Worm (Caenorhabditis elegans) whole organism, L1 larva: Measurements from ENCODE around the gene F53C3.8.

Experiments used
- F16B12.6 ChIP-seq: fragments of 150-350 bp; optimal IDR thresholded peaks from 2 replicates; lab custom pipeline; 2014; ENCODE audit warnings: missing biosample characterization, missing genetic modification characterization
- Y116A8C.19 ChIP-seq: sonication (generic microtip); optimal IDR thresholded peaks from 2 replicates; lab custom pipeline; 2016; ENCODE audit warnings: missing compliant biosample characterization, missing genetic modification characterization, borderline replicate concordance
- blmp-1 ChIP-seq: fragments of 150-350 bp; optimal IDR thresholded peaks from 2 replicates; lab custom pipeline; 2014; ENCODE audit warnings: missing biosample characterization, missing genetic modification characterization
- ceh-63 ChIP-seq: fragments of 200-800 bp; sonication (Bioruptor generic); optimal IDR thresholded peaks from 2 replicates; lab custom pipeline; 2018; ENCODE audit warnings: mild to moderate bottlenecking, missing genetic modification characterization, missing compliant biosample characterization
- ceh-8 ChIP-seq: fragments of 200-800 bp; sonication (Bioruptor generic); optimal IDR thresholded peaks from 2 replicates; lab custom pipeline; 2018; ENCODE audit warnings: mild to moderate bottlenecking, missing genetic modification characterization, moderate library complexity, missing compliant biosample characterization
- ces-1 ChIP-seq: fragments of 150-350 bp; optimal IDR thresholded peaks from 2 replicates; lab custom pipeline; 2014; ENCODE audit warnings: missing biosample characterization, missing genetic modification reagents, missing genetic modification characterization
- efl-1 ChIP-seq, 4 experiments: fragments of 150-350 bp; optimal IDR thresholded peaks in 3 of 4; peaks in 1 of 4; 1 replicate in 1 of 4; 2 replicates in 3 of 4; lab custom pipeline; 2014; ENCODE audit warnings: missing biosample characterization in 2 of 4, missing genetic modification characterization in 2 of 4, missing genetic modification reagents in 2 of 4
- efl-3 ChIP-seq: fragments of 200-800 bp; sonication (Bioruptor generic); optimal IDR thresholded peaks from 2 replicates; lab custom pipeline; 2018; ENCODE audit warnings: mild to moderate bottlenecking, missing genetic modification characterization, missing compliant biosample characterization
- elt-3 ChIP-seq, 6 experiments: fragments of 150-350 bp in 1 of 6; sonication (generic microtip); optimal IDR thresholded peaks; 2 replicates each; lab custom pipeline; 2017 to 2018; ENCODE audit warnings: missing biosample characterization in 6 of 6, missing genetic modification characterization in 6 of 6, inconsistent platforms in 1 of 6
- ets-5 ChIP-seq: fragments of 200-800 bp; sonication (Bioruptor generic); IDR thresholded peaks from 2 replicates; pipeline ENCODE4 v1.3.6; 2022; ENCODE audit warnings: missing genetic modification characterization, missing compliant biosample characterization
- fkh-10 ChIP-seq: sonication (generic microtip); optimal IDR thresholded peaks from 2 replicates; lab custom pipeline; 2017; ENCODE audit warnings: missing biosample characterization, missing genetic modification reagents, missing genetic modification characterization
- fkh-4 ChIP-seq: sonication (generic microtip); optimal IDR thresholded peaks from 2 replicates; lab custom pipeline; 2016; ENCODE audit warnings: missing compliant biosample characterization, missing genetic modification characterization, borderline replicate concordance
- hpl-2 ChIP-seq: fragments of 150-350 bp; optimal IDR thresholded peaks from 2 replicates; lab custom pipeline; 2014; ENCODE audit warnings: missing biosample characterization, missing genetic modification reagents, missing genetic modification characterization
- irx-1 ChIP-seq: sonication (generic microtip); optimal IDR thresholded peaks from 2 replicates; lab custom pipeline; 2016; ENCODE audit warnings: missing genetic modification characterization, missing compliant biosample characterization
- lin-13 ChIP-seq: fragments of 150-350 bp; optimal IDR thresholded peaks from 2 replicates; lab custom pipeline; 2014; ENCODE audit warnings: missing biosample characterization, missing genetic modification reagents, missing genetic modification characterization
- lin-15B ChIP-seq: fragments of 150-350 bp; sonication (generic microtip); optimal IDR thresholded peaks from 3 replicates; lab custom pipeline; 2014; ENCODE audit warnings: missing biosample characterization, missing genetic modification characterization
- mab-9 ChIP-seq: fragments of 200-800 bp; sonication (Bioruptor generic); IDR thresholded peaks from 2 replicates; pipeline ENCODE4 v1.3.6; 2022; ENCODE audit warnings: missing genetic modification reagents, missing genetic modification characterization, missing compliant biosample characterization
- mdl-1 ChIP-seq, 2 experiments: fragments of 150-350 bp; optimal IDR thresholded peaks; 2 replicates each; lab custom pipeline; 2014 to 2017; ENCODE audit warnings: missing biosample characterization in 2 of 2, missing genetic modification characterization in 2 of 2, inconsistent platforms in 1 of 2
- mef-2 ChIP-seq: fragments of 150-350 bp; optimal IDR thresholded peaks from 2 replicates; lab custom pipeline; 2014; ENCODE audit warnings: missing biosample characterization, missing genetic modification characterization
- nhr-11 ChIP-seq: fragments of 150-350 bp; optimal IDR thresholded peaks from 2 replicates; lab custom pipeline; 2014; ENCODE audit warnings: missing biosample characterization, missing genetic modification characterization
- nhr-237 ChIP-seq: fragments of 150-350 bp; optimal IDR thresholded peaks from 2 replicates; lab custom pipeline; 2014; ENCODE audit warnings: missing biosample characterization, missing genetic modification characterization
- nhr-71 ChIP-seq: sonication (generic microtip); optimal IDR thresholded peaks from 2 replicates; lab custom pipeline; 2016; ENCODE audit warnings: mild to moderate bottlenecking, missing genetic modification characterization, moderate library complexity, missing compliant biosample characterization
- nhr-77 ChIP-seq: fragments of 150-350 bp; optimal IDR thresholded peaks from 2 replicates; lab custom pipeline; 2014; ENCODE audit warnings: missing biosample characterization, missing genetic modification characterization
- nhr-84 ChIP-seq: sonication (generic microtip); optimal IDR thresholded peaks from 2 replicates; lab custom pipeline; 2017; ENCODE audit warnings: missing biosample characterization, missing genetic modification characterization
- nhr-85 ChIP-seq: sonication (generic microtip); peaks from one replicate; lab custom pipeline; 2016; ENCODE audit warnings: missing genetic modification characterization, inconsistent platforms, missing compliant biosample characterization
- nhr-90 ChIP-seq: sonication (generic microtip); optimal IDR thresholded peaks from 2 replicates; lab custom pipeline; 2016; ENCODE audit warnings: mild to moderate bottlenecking, missing genetic modification characterization, missing compliant biosample characterization; ENCODE audit not compliant: poor library complexity
- pax-3 ChIP-seq: fragments of 200-800 bp; sonication (Bioruptor generic); optimal IDR thresholded peaks from 2 replicates; lab custom pipeline; 2018; ENCODE audit warnings: mild to moderate bottlenecking, missing genetic modification characterization, moderate library complexity, missing compliant biosample characterization
- skn-1 ChIP-seq: fragments of 150-350 bp; optimal IDR thresholded peaks from 2 replicates; lab custom pipeline; 2014; ENCODE audit warnings: missing biosample characterization, missing genetic modification characterization
- sox-4 ChIP-seq: sonication (generic microtip); optimal IDR thresholded peaks from 2 replicates; lab custom pipeline; 2016; ENCODE audit warnings: missing genetic modification characterization, missing compliant biosample characterization
- sptf-1 ChIP-seq: fragments of 150-350 bp; optimal IDR thresholded peaks from 2 replicates; lab custom pipeline; 2014; ENCODE audit warnings: missing biosample characterization, missing genetic modification characterization
- tlp-1 ChIP-seq: fragments of 150-350 bp; optimal IDR thresholded peaks from 2 replicates; lab custom pipeline; 2014; ENCODE audit warnings: missing biosample characterization, missing genetic modification characterization
- unc-130 ChIP-seq: fragments of 150-350 bp; optimal IDR thresholded peaks from 2 replicates; lab custom pipeline; 2017; ENCODE audit warnings: missing biosample characterization, missing genetic modification characterization, inconsistent platforms
- unc-62 ChIP-seq: fragments of 150-350 bp; optimal IDR thresholded peaks from 2 replicates; lab custom pipeline; 2014; ENCODE audit warnings: missing biosample characterization, missing genetic modification reagents, missing genetic modification characterization
- unc-86 ChIP-seq: sonication (generic microtip); optimal IDR thresholded peaks from 2 replicates; lab custom pipeline; 2016; ENCODE audit warnings: missing genetic modification characterization, missing compliant biosample characterization

Gene F53C3.8

DNA sequence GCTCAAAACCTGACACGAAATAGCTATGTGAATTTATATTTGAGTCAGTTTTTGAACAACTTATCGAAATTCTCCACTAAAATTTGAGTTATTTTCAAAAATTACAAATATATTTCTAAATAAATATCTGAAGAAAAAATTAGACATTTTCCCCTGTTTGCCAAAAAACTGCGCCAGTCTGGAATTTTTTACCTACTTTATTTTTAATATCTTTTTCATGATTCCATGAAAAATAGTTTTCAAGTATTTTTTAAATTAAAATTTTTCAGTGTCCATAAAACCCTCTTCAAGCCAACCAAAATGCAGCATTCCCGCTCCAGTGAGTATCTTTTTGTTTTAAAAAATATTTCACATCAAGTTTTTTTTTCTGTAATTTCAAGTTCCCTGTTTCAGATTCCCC lies at the start of gene F53C3.8:
F53C3.8 (plus strand) TSS at position 301 of the 400 bp plus-strand sequence.
- TF ChIP-seq elt-3 (tag; optimal IDR thresholded peaks at IDR 0.05; lab: Kevin White, UChicago), result no peak
- TF ChIP-seq nhr-85 (tag; lab: Kevin White, UChicago), result no peak
- TF ChIP-seq ces-1 (GFP tag; lab: Kevin White, UChicago), result no peak
- no peak for TF ChIP-seq lin-15B (tag; lab: Kevin White, UChicago)
- TF ChIP-seq mef-2 (tag; lab: Kevin White, UChicago), result no peak
- no peak for TF ChIP-seq Y116A8C.19
- no peak for TF ChIP-seq unc-62 (GFP tag; lab: Kevin White, UChicago)
- no peak for TF ChIP-seq F16B12.6 (tag; lab: Kevin White, UChicago)
- no peak for TF ChIP-seq unc-130 (tag; lab: Kevin White, UChicago)
- no peak for TF ChIP-seq ceh-8 (GFP tag; lab: Kevin White, UChicago)
- TF ChIP-seq nhr-237 (tag; lab: Kevin White, UChicago), result no peak

DNA sequence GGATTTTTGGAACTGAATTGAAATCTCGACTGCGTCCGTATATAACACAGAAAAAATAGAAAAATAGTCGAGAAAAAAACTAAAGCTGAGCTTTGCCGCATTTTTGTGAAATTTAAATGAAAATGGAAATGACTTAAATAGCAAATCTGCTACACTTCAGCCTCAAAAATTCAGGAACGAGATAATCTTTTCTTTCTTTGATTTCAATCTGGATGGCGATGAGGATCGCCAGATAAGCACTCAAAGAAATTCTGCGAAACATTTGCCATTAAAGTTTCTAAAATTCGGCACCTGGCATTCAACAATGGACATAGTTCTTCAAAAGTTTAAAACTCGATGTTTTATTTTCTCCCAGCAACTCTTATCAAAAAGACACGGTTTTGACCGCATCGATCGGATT lies 47.9 kb upstream of the F53C3.8 start, which contains the start of the genes C17A2.7 and C17A2.3:
C17A2.7 (minus strand) TSS at position 101 of the 400 bp plus-strand sequence.
C17A2.3 (plus strand) TSS at position 305 of the 400 bp plus-strand sequence.
- TF ChIP-seq pax-3 (no peak), fkh-10 (GFP tag; lab: Kevin White, UChicago) (no peak), nhr-90 (tag; lab: Kevin White, UChicago) (no peak), ceh-8 (GFP tag; lab: Kevin White, UChicago) (no peak), hpl-2 (no peak), nhr-71 (no peak), nhr-11 (no peak)

DNA sequence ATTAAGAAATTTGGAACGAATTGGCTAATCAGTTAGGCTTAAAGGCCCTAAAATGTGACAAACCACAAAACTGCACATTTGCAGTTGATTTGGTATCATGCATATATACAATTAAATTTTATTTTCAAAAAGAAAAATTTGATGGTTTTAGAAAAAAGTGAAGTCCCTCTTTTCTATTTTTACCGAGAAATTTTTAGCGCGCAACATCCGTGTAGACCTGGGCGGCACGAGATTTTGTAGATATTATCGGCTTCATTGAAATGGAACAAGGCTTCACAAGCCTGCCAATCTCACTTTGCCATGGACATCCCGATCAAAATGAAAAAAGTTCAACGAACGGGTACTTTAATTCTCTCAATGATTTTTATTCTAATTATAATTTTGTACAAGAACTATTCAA lies 45.2 kb upstream of the F53C3.8 start, which contains the start of gene C17A2.2:
C17A2.2 (plus strand) TSS at position 301 of the 400 bp plus-strand sequence.
- TF ChIP-seq lin-13 (GFP tag; lab: Kevin White, UChicago) (no peak), ets-5 (GFP tag; lab: Robert Waterston, UW) (no peak), unc-86 (tag; lab: Kevin White, UChicago) (no peak), fkh-4 (tag; lab: Kevin White, UChicago) (no peak), skn-1 (no peak)

DNA sequence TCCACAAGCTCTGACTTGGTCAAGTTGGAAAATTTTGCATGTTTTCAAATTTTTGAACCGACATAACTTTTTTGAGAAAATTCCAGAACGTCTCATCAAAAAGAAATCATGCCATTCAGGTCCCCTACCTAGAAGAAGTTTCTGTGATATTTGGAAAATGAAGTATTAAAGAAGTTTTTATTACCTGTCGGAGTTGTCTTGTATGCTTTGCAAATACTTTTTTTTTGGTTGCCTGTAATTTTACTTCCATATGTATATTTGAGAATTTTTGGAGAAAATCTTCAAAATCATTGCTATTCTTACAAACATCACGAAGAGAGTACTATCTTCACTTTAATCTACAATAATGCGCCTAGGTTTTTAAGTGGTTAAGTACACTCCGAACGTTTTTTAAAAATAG lies 40.6 kb upstream of the F53C3.8 start, which contains the start of gene nhr-72:
nhr-72 (minus strand) TSS at position 101 of the 400 bp plus-strand sequence.
- no peak for TF ChIP-seq blmp-1 (tag; lab: Kevin White, UChicago)
- no peak for TF ChIP-seq unc-86 (tag; lab: Kevin White, UChicago)
- no peak for TF ChIP-seq ceh-63

DNA sequence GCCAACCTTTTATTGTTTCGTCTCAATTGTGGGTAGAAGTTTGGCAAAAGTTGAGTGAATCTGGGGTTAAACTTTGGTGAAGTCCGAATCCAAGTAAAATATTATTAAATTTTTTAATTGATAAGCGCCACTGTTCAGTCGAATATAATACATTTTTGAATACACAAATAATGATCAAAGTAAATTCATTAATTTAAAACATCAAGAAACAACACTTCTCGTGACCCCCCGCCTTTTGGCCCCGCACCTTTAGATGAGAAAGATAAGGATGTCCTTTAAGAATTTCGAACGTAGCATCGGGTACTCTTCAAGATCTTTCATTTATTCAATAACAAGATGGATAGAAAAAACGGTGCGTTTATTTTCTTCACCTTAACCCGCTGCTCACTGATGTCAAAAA lies 38.6 kb upstream of the F53C3.8 start, which contains the start of gene nhr-257:
nhr-257 (plus strand) TSS at position 301 of the 400 bp plus-strand sequence.
- no peak for TF ChIP-seq mdl-1 (tag; optimal IDR thresholded peaks at IDR 0.05; lab: Kevin White, UChicago)
- TF ChIP-seq sox-4 (tag; lab: Kevin White, UChicago), result no peak
- peak; percentile 49 for TF ChIP-seq nhr-85 (tag; lab: Kevin White, UChicago)
- TF ChIP-seq nhr-84, result no peak
- TF ChIP-seq tlp-1 (tag; lab: Kevin White, UChicago), result no peak

DNA sequence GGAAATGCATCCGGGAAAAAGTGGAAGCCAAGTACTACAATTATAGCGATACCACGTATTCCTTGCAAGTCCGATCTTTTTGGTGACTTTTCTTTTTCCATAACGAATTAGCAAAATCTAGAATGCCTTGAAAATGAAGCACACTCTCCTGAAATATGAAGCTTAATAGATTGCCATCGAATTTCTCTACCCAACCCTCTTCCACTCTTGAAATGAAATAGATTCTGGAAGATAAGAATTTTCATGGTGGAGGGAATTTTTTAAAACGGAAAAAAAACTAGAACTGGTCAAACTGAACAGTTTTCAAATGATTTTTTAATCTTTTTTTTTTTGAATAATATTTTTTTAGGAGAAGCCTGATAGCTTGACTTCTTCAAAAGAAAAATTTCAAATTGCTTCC lies 30.4 kb upstream of the F53C3.8 start, which contains the start of gene oac-11:
oac-11 (minus strand) TSS at position 101 of the 400 bp plus-strand sequence.
- no peak for TF ChIP-seq efl-1 (optimal IDR thresholded peaks at IDR 0.05; lab: Kevin White, UChicago)
- peak in 1 of 2 experiments; percentile 61 for TF ChIP-seq efl-1 (GFP tag; optimal IDR thresholded peaks at IDR 0.05 in 1 of 2; lab: Kevin White, UChicago)
- no peak for TF ChIP-seq irx-1

DNA sequence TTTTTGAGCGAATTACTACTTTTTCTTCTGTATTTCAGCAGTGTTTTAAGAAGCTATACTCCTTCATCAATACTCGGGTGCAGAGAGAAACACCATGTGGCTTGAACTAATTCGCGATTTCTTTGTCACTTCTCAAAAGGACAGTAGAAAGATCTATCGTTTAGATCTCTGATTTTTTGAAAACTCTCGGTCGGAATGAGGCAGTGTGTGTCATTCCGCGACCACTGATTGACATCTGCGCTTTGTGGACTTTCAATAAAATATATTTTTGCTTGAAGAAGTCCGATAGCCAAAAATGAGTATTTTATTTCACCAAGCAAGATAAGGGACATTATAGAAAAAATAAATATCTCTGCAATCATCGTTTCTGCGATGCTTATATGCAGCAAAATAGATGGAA lies 29.2 kb upstream of the F53C3.8 start:
- TF ChIP-seq lin-15B (tag; lab: Kevin White, UChicago) (no peak), skn-1 (no peak), nhr-77 (tag; lab: Kevin White, UChicago) (no peak), sox-4 (tag; lab: Kevin White, UChicago) (no peak), sptf-1 (tag; lab: Kevin White, UChicago) (no peak), mab-9 (GFP tag; lab: Robert Waterston, UW) (no peak), efl-3 (GFP tag; lab: Kevin White, UChicago) (no peak)
